Fruit fly (Drosophila melanogaster) whole organism, embryonic: ENCODE data around the gene Grl62c.

Experiments used
- Atf6 ChIP-seq: fragments of 200-800 bp; sonication (Bioruptor generic); IDR thresholded peaks from 2 replicates; pipeline ENCODE4 v1.3.6; 2022; ENCODE audit warnings: missing biosample characterization, missing genetic modification characterization
- Awh ChIP-seq: fragments of 200-800 bp; sonication (Bioruptor generic); IDR thresholded peaks from 2 replicates; pipeline ENCODE4, ENCODE4 v1.3.6; 2022; ENCODE audit warnings: missing biosample characterization, missing genetic modification characterization
- Blimp-1 ChIP-seq: fragments of 200-800 bp; sonication (Bioruptor generic); optimal IDR thresholded peaks from 3 replicates; lab custom pipeline; 2018; ENCODE audit warnings: missing biosample characterization, missing genetic modification characterization, mild to moderate bottlenecking, moderate library complexity, missing genetic modification reagents
- CG10274 ChIP-seq: fragments of 200-800 bp; sonication (Bioruptor generic); optimal IDR thresholded peaks from 3 replicates; lab custom pipeline; 2017; ENCODE audit warnings: missing biosample characterization, mild to moderate bottlenecking, missing genetic modification characterization
- CG11247 ChIP-seq: fragments of 200-800 bp; sonication (Bioruptor generic); IDR thresholded peaks from 2 replicates; pipeline ENCODE4 v1.3.6; 2022; ENCODE audit warnings: missing biosample characterization, missing genetic modification characterization
- CG11504 ChIP-seq: fragments of 200-800 bp; sonication (Bioruptor generic); optimal IDR thresholded peaks from 3 replicates; lab custom pipeline; 2019; ENCODE audit warnings: missing biosample characterization, mild to moderate bottlenecking, missing genetic modification characterization, moderate library complexity
- CG11696 ChIP-seq: fragments of 200-800 bp; sonication (Bioruptor generic); IDR thresholded peaks from 2 replicates; pipeline ENCODE4 v1.3.6; 2022; ENCODE audit warnings: missing biosample characterization, missing genetic modification characterization
- CG12391 ChIP-seq: fragments of 200-800 bp; sonication (Bioruptor generic); optimal IDR thresholded peaks from 3 replicates; lab custom pipeline; 2018; ENCODE audit warnings: missing biosample characterization, mild to moderate bottlenecking, missing genetic modification characterization, moderate library complexity
- CG14014 ChIP-seq: fragments of 200-800 bp; sonication (Bioruptor generic); IDR thresholded peaks from 2 replicates; pipeline ENCODE4 v1.3.6; 2022; ENCODE audit warnings: missing biosample characterization, missing genetic modification characterization
- CG14441 ChIP-seq: fragments of 200-800 bp; sonication (Bioruptor generic); IDR thresholded peaks from 2 replicates; pipeline ENCODE4 v1.3.6; 2022; ENCODE audit warnings: missing biosample characterization, missing genetic modification characterization
- CG16863 ChIP-seq: fragments of 200-800 bp; sonication (Bioruptor generic); optimal IDR thresholded peaks from 3 replicates; lab custom pipeline; 2016; ENCODE audit warnings: missing biosample characterization, missing genetic modification characterization
- CG17385 ChIP-seq: fragments of 200-800 bp; sonication (Bioruptor generic); optimal IDR thresholded peaks from 3 replicates; lab custom pipeline; 2018; ENCODE audit warnings: missing biosample characterization, mild to moderate bottlenecking, missing genetic modification characterization
- CG18262 ChIP-seq: fragments of 200-800 bp; optimal IDR thresholded peaks from 3 replicates; lab custom pipeline; 2019; ENCODE audit warnings: missing biosample characterization, mild to moderate bottlenecking, missing genetic modification characterization, moderate library complexity
- CG18619 ChIP-seq: fragments of 200-800 bp; sonication (Bioruptor generic); optimal IDR thresholded peaks from 3 replicates; lab custom pipeline; 2017; ENCODE audit warnings: missing biosample characterization, mild to moderate bottlenecking, missing genetic modification characterization
- CG2199 ChIP-seq: fragments of 200-800 bp; sonication (Bioruptor generic); IDR thresholded peaks from 3 replicates; pipeline ENCODE4 v1.3.6; 2022; ENCODE audit warnings: missing biosample characterization, missing genetic modification characterization
- CG4328 ChIP-seq: fragments of 200-800 bp; sonication (Bioruptor generic); optimal IDR thresholded peaks from 3 replicates; lab custom pipeline; 2017; ENCODE audit warnings: missing biosample characterization, missing genetic modification reagents, missing genetic modification characterization
- CG4360 ChIP-seq: fragments of 200-800 bp; sonication (Bioruptor generic); IDR thresholded peaks from 2 replicates; pipeline ENCODE4 v1.3.6; 2022; ENCODE audit warnings: missing biosample characterization, missing genetic modification characterization
- CG4730 ChIP-seq: fragments of 200-800 bp; sonication (Bioruptor generic); IDR thresholded peaks from 2 replicates; pipeline ENCODE4 v1.3.6; 2022; ENCODE audit warnings: missing biosample characterization, missing genetic modification characterization
- CrebB ChIP-seq: fragments of 200-800 bp; sonication (Bioruptor generic); optimal IDR thresholded peaks from 3 replicates; lab custom pipeline; 2018; ENCODE audit warnings: missing biosample characterization, mild to moderate bottlenecking, missing genetic modification characterization
- Ets65A ChIP-seq: fragments of 200-800 bp; sonication (Bioruptor generic); peaks from one replicate; lab custom pipeline; 2016; ENCODE audit warnings: missing biosample characterization, missing genetic modification characterization
- NC2α ChIP-seq: fragments of 200-800 bp; sonication (Bioruptor generic); optimal IDR thresholded peaks from 2 replicates; lab custom pipeline; 2016; ENCODE audit warnings: missing biosample characterization, missing genetic modification characterization
- NFAT ChIP-seq: fragments of 200-800 bp; sonication (Bioruptor generic); IDR thresholded peaks from 2 replicates; pipeline ENCODE4 v1.3.6; 2022; ENCODE audit warnings: missing biosample characterization, missing genetic modification characterization
- Sox102F ChIP-seq: fragments of 200-800 bp; sonication (Bioruptor generic); optimal IDR thresholded peaks from 2 replicates; lab custom pipeline; 2018; ENCODE audit warnings: missing biosample characterization, mild to moderate bottlenecking, missing genetic modification characterization, moderate library complexity
- Trl ChIP-seq, 3 experiments: fragments of >200 bp in 2 of 3; fragments of 200-800 bp in 1 of 3; sonication (Bioruptor generic) in 1 of 3; optimal IDR thresholded peaks; 2 replicates in 1 of 3; 3 replicates in 2 of 3; lab custom pipeline; 2016 to 2017; ENCODE audit warnings: missing biosample characterization in 1 of 3, missing genetic modification characterization in 1 of 3
- Xbp1 ChIP-seq: fragments of 200-800 bp; sonication (Bioruptor generic); optimal IDR thresholded peaks from 3 replicates; lab custom pipeline; 2016; ENCODE audit warnings: missing biosample characterization, mild to moderate bottlenecking, missing genetic modification characterization
- bcd ChIP-seq: fragments of 200-800 bp; sonication (Bioruptor generic); optimal IDR thresholded peaks from 2 replicates; lab custom pipeline; 2017; ENCODE audit warnings: missing biosample characterization, mild to moderate bottlenecking, missing genetic modification characterization
- cad ChIP-seq: fragments of >200 bp; optimal IDR thresholded peaks from 2 replicates; lab custom pipeline; 2017; ENCODE audit warnings: missing biosample characterization, missing genetic modification characterization
- caup ChIP-seq: fragments of 200-800 bp; sonication (Bioruptor generic); optimal IDR thresholded peaks from 3 replicates; lab custom pipeline; 2017; ENCODE audit warnings: missing biosample characterization, mild to moderate bottlenecking, missing genetic modification characterization, moderate library complexity; ENCODE audit not compliant: severe bottlenecking
- crol ChIP-seq: fragments of 200-800 bp; sonication (Bioruptor generic); IDR thresholded peaks from 2 replicates; pipeline ENCODE4 v1.3.6; 2022; ENCODE audit warnings: missing biosample characterization, missing genetic modification characterization
- crp ChIP-seq, 2 experiments: fragments of 200-800 bp; sonication (Bioruptor generic); optimal IDR thresholded peaks; 2 replicates in 1 of 2; 3 replicates in 1 of 2; lab custom pipeline; 2017; ENCODE audit warnings: missing biosample characterization in 2 of 2, missing genetic modification characterization in 2 of 2, mild to moderate bottlenecking in 1 of 2, moderate library complexity in 1 of 2
- danr ChIP-seq: fragments of 200-800 bp; sonication (Bioruptor generic); IDR thresholded peaks from 2 replicates; pipeline ENCODE4 v1.3.6; 2022; ENCODE audit warnings: missing biosample characterization, missing genetic modification characterization
- dmrt99B ChIP-seq: fragments of 200-800 bp; sonication (Bioruptor generic); optimal IDR thresholded peaks from 2 replicates; lab custom pipeline; 2018; ENCODE audit warnings: missing biosample characterization, mild to moderate bottlenecking, missing genetic modification characterization, moderate library complexity
- ewg ChIP-seq: fragments of 200-800 bp; sonication (Bioruptor generic); optimal IDR thresholded peaks from 3 replicates; lab custom pipeline; 2017; ENCODE audit warnings: mild to moderate bottlenecking, missing biosample characterization, missing genetic modification reagents, missing genetic modification characterization
- gce ChIP-seq: fragments of 200-800 bp; sonication (Bioruptor generic); IDR thresholded peaks from 3 replicates; pipeline ENCODE4 v1.3.6; 2022; ENCODE audit warnings: missing biosample characterization, missing genetic modification characterization
- gem ChIP-seq: fragments of 200-800 bp; sonication (Bioruptor generic); optimal IDR thresholded peaks from 2 replicates; lab custom pipeline; 2019; ENCODE audit warnings: missing biosample characterization, mild to moderate bottlenecking, missing genetic modification characterization, moderate library complexity
- knrl ChIP-seq: fragments of 200-800 bp; sonication (Bioruptor generic); IDR thresholded peaks from 3 replicates; pipeline ENCODE4 v1.3.6; 2022; ENCODE audit warnings: missing biosample characterization, missing genetic modification characterization; ENCODE audit not compliant: partially characterized antibody
- lab ChIP-seq: fragments of 200-800 bp; sonication (Bioruptor generic); optimal IDR thresholded peaks from 3 replicates; lab custom pipeline; 2017; ENCODE audit warnings: missing biosample characterization, missing genetic modification characterization, mild to moderate bottlenecking, moderate library complexity, missing genetic modification reagents
- pnt ChIP-seq: fragments of 200-800 bp; sonication (Bioruptor generic); optimal IDR thresholded peaks from 3 replicates; lab custom pipeline; 2016; ENCODE audit warnings: missing biosample characterization, missing genetic modification characterization
- pros ChIP-seq: fragments of 200-800 bp; sonication (Bioruptor generic); optimal IDR thresholded peaks from 3 replicates; lab custom pipeline; 2019; ENCODE audit warnings: missing biosample characterization, mild to moderate bottlenecking, missing genetic modification characterization, moderate library complexity
- sd ChIP-seq: fragments of 200-800 bp; sonication (Bioruptor generic); optimal IDR thresholded peaks from 3 replicates; lab custom pipeline; 2018; ENCODE audit warnings: missing biosample characterization, mild to moderate bottlenecking, missing genetic modification characterization, moderate library complexity
- shn ChIP-seq: fragments of 200-800 bp; sonication (Bioruptor generic); optimal IDR thresholded peaks from 3 replicates; lab custom pipeline; 2016; ENCODE audit warnings: missing biosample characterization, missing genetic modification characterization
- ssp ChIP-seq: fragments of 200-800 bp; sonication (Bioruptor generic); IDR thresholded peaks from 2 replicates; pipeline ENCODE4 v1.3.6; 2022; ENCODE audit warnings: missing biosample characterization, missing genetic modification characterization
- ttk ChIP-seq: fragments of 200-800 bp; sonication (Bioruptor generic); IDR thresholded peaks from 2 replicates; pipeline ENCODE4 v2.1.2; 2022; ENCODE audit warnings: missing biosample characterization, missing genetic modification characterization
- wek ChIP-seq: fragments of 200-800 bp; sonication (Bioruptor generic); optimal IDR thresholded peaks from 3 replicates; lab custom pipeline; 2018; ENCODE audit warnings: missing biosample characterization, mild to moderate bottlenecking, missing genetic modification characterization, moderate library complexity
- wor ChIP-seq: fragments of 200-800 bp; sonication (Bioruptor generic); IDR thresholded peaks from 2 replicates; pipeline ENCODE4 v1.3.6; 2022; ENCODE audit warnings: missing biosample characterization, missing genetic modification characterization
- zen ChIP-seq: fragments of 200-800 bp; sonication (Bioruptor generic); optimal IDR thresholded peaks from 3 replicates; lab custom pipeline; 2018; ENCODE audit warnings: missing biosample characterization, mild to moderate bottlenecking, missing genetic modification characterization, moderate library complexity
- zen2 ChIP-seq: fragments of 200-800 bp; sonication (Bioruptor generic); IDR thresholded peaks from 3 replicates; pipeline ENCODE4 v1.3.6; 2022; ENCODE audit warnings: missing biosample characterization, missing genetic modification characterization; ENCODE audit not compliant: partially characterized antibody

Gene Grl62c

DNA sequence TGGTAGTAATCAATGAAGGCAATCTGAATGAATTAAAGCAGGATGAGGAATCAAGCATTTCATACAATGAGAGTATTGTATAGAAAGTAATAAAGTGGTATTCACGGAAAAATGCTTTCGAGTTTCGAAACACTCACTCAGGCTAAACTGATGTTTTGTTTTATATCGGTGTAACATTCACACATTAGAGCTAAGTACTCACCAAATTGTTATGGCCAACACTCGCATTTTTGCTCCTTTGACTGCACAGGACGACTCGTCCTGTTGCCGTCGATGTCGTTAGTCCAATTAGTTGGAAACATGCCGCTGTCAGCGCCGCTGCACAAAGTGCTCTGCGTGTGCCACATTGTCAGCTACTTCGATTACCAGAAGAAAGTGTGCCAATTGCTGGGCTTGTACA is at the start of gene Grl62c:
Grl62c (plus strand) TSS at position 301 of the 400 bp plus-strand sequence.
- TF ChIP-seq Xbp1 (GFP tag; lab: Kevin White, UChicago) (no peak), Ets65A (peak; percentile 21)

DNA sequence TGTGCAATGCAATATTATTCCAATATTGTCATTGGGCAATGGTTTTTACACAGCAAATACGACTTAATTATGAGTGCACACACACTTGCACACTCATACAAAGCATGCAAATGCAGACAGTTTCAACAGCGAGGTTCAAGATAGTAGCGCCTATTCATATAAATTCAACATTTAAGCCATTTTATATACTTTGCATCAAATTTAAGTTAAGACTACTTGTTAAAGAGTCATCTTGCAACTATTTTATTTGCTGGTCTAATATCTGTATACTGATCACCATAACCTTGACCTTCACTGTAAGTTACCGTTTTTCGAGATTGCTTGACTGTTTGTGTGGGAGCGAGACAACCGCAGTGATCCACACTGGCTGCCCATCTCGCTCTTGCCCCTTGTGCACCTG is 41.4 kb upstream of the Grl62c start:
- TF ChIP-seq ttk (0 out of 2 replicates have a peak, but pooled peaks have one; percentile 9), CG14014 (GFP tag; lab: Robert Waterston, UW) (no peak), Ets65A (peak; percentile 42), CG11696 (GFP tag; lab: Robert Waterston, UW) (0 out of 2 replicates have a peak, but pooled peaks have one; percentile 27), Atf6 (GFP tag; lab: Robert Waterston, UW) (no peak)

DNA sequence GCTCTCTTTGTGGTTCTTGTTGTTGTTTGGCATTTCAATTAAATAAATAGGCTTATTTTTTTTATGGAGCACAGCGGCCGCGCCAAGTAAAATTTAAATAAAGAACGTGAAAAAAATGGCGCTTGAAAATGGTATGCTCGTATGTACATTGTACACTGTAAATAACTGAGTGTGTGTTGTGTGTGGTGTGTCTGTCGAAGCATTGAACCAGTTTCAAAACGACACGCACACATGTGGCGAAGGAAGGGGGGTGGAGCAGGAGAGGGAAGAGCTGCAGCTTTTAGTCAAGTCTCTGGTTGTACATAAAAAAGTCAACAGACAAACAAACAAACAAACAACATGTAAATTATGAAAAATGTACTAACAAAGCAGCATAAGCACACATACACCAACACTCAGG is 22.1 kb upstream of the Grl62c start:
- TF ChIP-seq ssp (GFP tag; lab: Robert Waterston, UW) (no peak), cad (GFP tag; lab: Kevin White, UChicago) (no peak), gem (tag; lab: Kevin White, UChicago) (peak; percentile 32), CG18262 (tag; lab: Kevin White, UChicago) (no peak), CG12391 (no peak), zen2 (GFP tag; lab: Robert Waterston, UW) (no peak), crol (GFP tag; lab: Robert Waterston, UW) (no peak), pnt (GFP tag; lab: Kevin White, UChicago) (no peak), CG4360 (GFP tag; lab: Robert Waterston, UW) (no peak), bcd (GFP tag; lab: Kevin White, UChicago) (peak; percentile 30), CG10274 (GFP tag; lab: Kevin White, UChicago) (no peak), pros (GFP tag; lab: Kevin White, UChicago) (no peak), zen (tag; lab: Kevin White, UChicago) (no peak), Blimp-1 (GFP tag; lab: Kevin White, UChicago) (peak; percentile 37), NC2α (GFP tag; lab: Kevin White, UChicago) (no peak), CG4730 (GFP tag; lab: Robert Waterston, UW) (no peak), CG14441 (no peak), CG2199 (GFP tag; lab: Robert Waterston, UW) (no peak), crp (GFP tag; optimal IDR thresholded peaks at IDR 0.05; lab: Kevin White, UChicago) (no peak), dmrt99B (peak; percentile 40), lab (GFP tag; lab: Kevin White, UChicago) (peak; percentile 27), CG4328 (GFP tag; lab: Kevin White, UChicago) (peak; percentile 17), CG16863 (GFP tag; lab: Kevin White, UChicago) (peak; percentile 22), CG11247 (GFP tag; lab: Robert Waterston, UW) (0 out of 2 replicates have a peak, but pooled peaks have one; percentile 33), shn (no peak), wor (no peak), gce (GFP tag; lab: Robert Waterston, UW) (0 out of 3 replicates have a peak, but pooled peaks have one; percentile 35), NFAT (no peak), wek (peak; percentile 6), Awh (GFP tag; lab: Robert Waterston, UW) (peak; percentile 37; the same call in 1 of the 2 replicates), Sox102F (GFP tag; lab: Kevin White, UChicago) (peak; percentile 27), CG17385 (peak; percentile 17), Trl (optimal IDR thresholded peaks at IDR 0.05; lab: Kevin White, UChicago) (no peak), Trl (GFP tag; optimal IDR thresholded peaks at IDR 0.05; lab: Kevin White, UChicago) (peak; percentile 1), ewg (peak; percentile 1), caup (GFP tag; lab: Kevin White, UChicago) (peak; percentile 24), sd (tag; lab: Kevin White, UChicago) (peak; percentile 1), CG18619 (GFP tag; lab: Kevin White, UChicago) (peak; percentile 11), knrl (no peak), CG11504 (peak; percentile 28), CrebB (no peak), danr (no peak)
